Worm (Caenorhabditis elegans): ENCODE results near the gene srh-131.
A peak's percentile ranks its signal among the peaks of the same experiment; 100 is the strongest.

The srh-131 gene

ce11 chrV:16965655-16966054 lies 39.6 kb upstream of the srh-131 start, which contains the start of gene efl-1 (continued):
- TF ChIP-seq unc-62 (GFP tag; optimal IDR thresholded peaks at IDR 0.05): no peak
- peak; percentile 96 for TF ChIP-seq crh-2 (tag; optimal IDR thresholded peaks at IDR 0.05)
- TF ChIP-seq F13H6.1 (tag; optimal IDR thresholded peaks at IDR 0.05): peak; percentile 85
- no peak for TF ChIP-seq sma-9 (GFP tag; optimal IDR thresholded peaks at IDR 0.05)
- no peak for TF ChIP-seq sma-9 (tag; optimal IDR thresholded peaks at IDR 0.05)
- TF ChIP-seq egl-27 (tag; optimal IDR thresholded peaks at IDR 0.05): peak; percentile 84
- TF ChIP-seq dmd-4 (tag; optimal IDR thresholded peaks at IDR 0.05): peak; percentile 29

ce11 chrV:16966636-16967035 lies 38.7 kb upstream of the srh-131 start, which contains the start of gene fbxa-90:
fbxa-90 (plus strand) TSS chrV:16966814.
- TF ChIP-seq elt-3 (tag; optimal IDR thresholded peaks at IDR 0.05) (no peak), nhr-129 (tag; optimal IDR thresholded peaks at IDR 0.05) (peak; percentile 22), nhr-77 (tag; optimal IDR thresholded peaks at IDR 0.05) (no peak)

ce11 chrV:16972134-16972533 lies 33.2 kb upstream of the srh-131 start, which contains the start of gene srh-119:
srh-119 (plus strand) TSS chrV:16972434.
- no peak for TF ChIP-seq unc-55 (GFP tag; optimal IDR thresholded peaks at IDR 0.05)
- no peak for TF ChIP-seq ztf-4 (tag; optimal IDR thresholded peaks at IDR 0.05)
- TF ChIP-seq lin-13 (GFP tag; optimal IDR thresholded peaks at IDR 0.05): no peak
- no peak for TF ChIP-seq ceh-82 (tag; optimal IDR thresholded peaks at IDR 0.05)
- no peak for TF ChIP-seq ztf-11 (tag; optimal IDR thresholded peaks at IDR 0.05)
- no peak for TF ChIP-seq nhr-23 (tag; optimal IDR thresholded peaks at IDR 0.05)
- no peak for TF ChIP-seq F13H6.1 (tag; optimal IDR thresholded peaks at IDR 0.05)
- no peak for TF ChIP-seq gmeb-1 (tag; optimal IDR thresholded peaks at IDR 0.05)

ce11 chrV:16973338-16973737 lies 32.0 kb upstream of the srh-131 start:
- no peak for TF ChIP-seq nhr-11 (tag; optimal IDR thresholded peaks at IDR 0.05)
- no peak for TF ChIP-seq nhr-129 (tag; optimal IDR thresholded peaks at IDR 0.05)
- no peak for TF ChIP-seq ceh-82 (tag; optimal IDR thresholded peaks at IDR 0.05)

- TF ChIP-seq lin-11 (tag; optimal IDR thresholded peaks at IDR 0.05): no peak
- no peak for TF ChIP-seq mbf-1 (tag; optimal IDR thresholded peaks at IDR 0.05)
- TF ChIP-seq mab-5 (tag; optimal IDR thresholded peaks at IDR 0.05): no peak
- TF ChIP-seq sma-9 (GFP tag; optimal IDR thresholded peaks at IDR 0.05): no peak
- no peak for TF ChIP-seq sma-9 (tag; optimal IDR thresholded peaks at IDR 0.05)
- no peak for TF ChIP-seq unc-62 (GFP tag; optimal IDR thresholded peaks at IDR 0.05)
- TF ChIP-seq gmeb-1 (tag; optimal IDR thresholded peaks at IDR 0.05): no peak
- no peak for TF ChIP-seq nhr-12 (tag; optimal IDR thresholded peaks at IDR 0.05)
- no peak for TF ChIP-seq crh-2 (tag; optimal IDR thresholded peaks at IDR 0.05)
- no peak for TF ChIP-seq F13H6.1 (tag; optimal IDR thresholded peaks at IDR 0.05)
- TF ChIP-seq nhr-10 (tag; optimal IDR thresholded peaks at IDR 0.05): no peak
- no peak for TF ChIP-seq dmd-4 (tag; optimal IDR thresholded peaks at IDR 0.05)
- no peak for TF ChIP-seq lin-39 (tag; optimal IDR thresholded peaks at IDR 0.05)
- TF ChIP-seq ztf-11 (tag; optimal IDR thresholded peaks at IDR 0.05): no peak
- no peak for TF ChIP-seq ceh-16 (tag; optimal IDR thresholded peaks at IDR 0.05)
- TF ChIP-seq nhr-77 (tag; optimal IDR thresholded peaks at IDR 0.05): no peak
Measured at ce11 chrV:16974919-16975318, 30.4 kb upstream of the srh-131 start, which contains the start of gene srx-54. srx-54 (plus strand) TSS chrV:16975219.

ce11 chrV:16980368-16980767 lies 24.9 kb upstream of the srh-131 start, which contains the start of gene srz-54:
srz-54 (plus strand) TSS chrV:16980668.
- TF ChIP-seq nhr-25 (tag; optimal IDR thresholded peaks at IDR 0.05) (no peak), F13H6.1 (tag; optimal IDR thresholded peaks at IDR 0.05) (no peak), Y55F3AM.14 (GFP tag; optimal IDR thresholded peaks at IDR 0.05) (no peak), ceh-82 (tag; optimal IDR thresholded peaks at IDR 0.05) (no peak), aly-2 (tag; optimal IDR thresholded peaks at IDR 0.05) (no peak), gmeb-1 (tag; optimal IDR thresholded peaks at IDR 0.05) (no peak)

- no peak for TF ChIP-seq unc-55 (GFP tag; optimal IDR thresholded peaks at IDR 0.05)
- no peak for TF ChIP-seq aly-2 (tag; optimal IDR thresholded peaks at IDR 0.05)
- TF ChIP-seq unc-39 (tag; optimal IDR thresholded peaks at IDR 0.05): no peak
- TF ChIP-seq mbf-1 (tag; optimal IDR thresholded peaks at IDR 0.05): no peak
- no peak for TF ChIP-seq nhr-10 (tag; optimal IDR thresholded peaks at IDR 0.05)
- TF ChIP-seq elt-3 (tag; optimal IDR thresholded peaks at IDR 0.05): no peak
- no peak for TF ChIP-seq nhr-12 (tag; optimal IDR thresholded peaks at IDR 0.05)
- TF ChIP-seq unc-62 (GFP tag; optimal IDR thresholded peaks at IDR 0.05): no peak
- TF ChIP-seq skn-1 (tag; optimal IDR thresholded peaks at IDR 0.05): no peak
- TF ChIP-seq nhr-77 (tag; optimal IDR thresholded peaks at IDR 0.05): no peak
- no peak for TF ChIP-seq ceh-82 (tag; optimal IDR thresholded peaks at IDR 0.05)
Measured at ce11 chrV:16987035-16987434, 18.3 kb upstream of the srh-131 start, which contains the start of gene Y102A5C.40. Y102A5C.40 (minus strand) TSS chrV:16987135.
